Worm (Caenorhabditis elegans): ENCODE data around the gene C07G1.7.

Gene C07G1.7

DNA sequence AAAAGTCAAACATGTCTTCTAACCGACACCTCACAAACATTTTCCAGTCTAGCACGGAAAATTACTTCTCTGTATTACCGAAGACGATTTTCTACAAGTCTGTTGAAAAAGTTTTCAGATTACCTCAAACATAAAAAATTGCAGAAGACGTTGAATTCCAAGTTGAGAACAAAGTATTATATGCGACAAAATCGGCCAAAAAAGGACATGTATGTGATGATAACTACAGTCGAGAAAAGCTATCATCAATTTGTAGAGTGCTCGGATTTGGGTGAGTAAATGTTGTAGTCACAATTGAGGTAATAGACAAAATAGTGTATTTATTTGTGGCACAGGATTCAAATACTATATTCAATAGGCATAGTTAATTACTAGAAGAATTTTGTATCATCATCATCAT, 2.8 kb downstream of the C07G1.7 start:
- TF ChIP-seq blmp-1 (tag; optimal IDR thresholded peaks at IDR 0.05): no peak
- TF ChIP-seq zip-4 (GFP tag; optimal IDR thresholded peaks at IDR 0.05): no peak
- no peak for TF ChIP-seq xbp-1 (tag; optimal IDR thresholded peaks at IDR 0.05)
- no peak for TF ChIP-seq alr-1 (tag; optimal IDR thresholded peaks at IDR 0.05; ENCODE audit: borderline replicate concordance)
- TF ChIP-seq hlh-17 (GFP tag; optimal IDR thresholded peaks at IDR 0.05; ENCODE audit: borderline replicate concordance): no peak
- TF ChIP-seq ets-5 (GFP tag; IDR thresholded peaks at IDR 0.05): no peak
- no peak for TF ChIP-seq tbx-2 (tag; optimal IDR thresholded peaks at IDR 0.05)
- TF ChIP-seq ceh-82 (tag; optimal IDR thresholded peaks at IDR 0.05): no peak

DNA sequence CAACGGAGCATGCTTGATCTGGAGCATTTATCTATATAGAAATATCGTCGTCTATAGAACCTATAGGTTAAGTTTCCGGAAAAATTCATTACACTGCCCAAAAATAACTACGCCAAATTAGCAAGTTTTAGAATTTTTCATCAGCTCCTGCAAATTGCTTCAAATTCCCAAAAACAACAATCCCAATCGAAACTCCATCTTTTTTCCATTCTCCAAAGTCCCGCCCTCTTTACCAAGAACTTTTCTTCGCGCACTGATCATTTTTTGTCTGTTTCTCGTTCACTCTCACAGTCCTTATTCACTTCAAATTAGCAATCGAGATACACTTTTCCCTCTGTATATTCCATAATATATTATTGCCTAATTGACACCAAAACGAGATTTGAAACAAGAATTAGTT, 5.3 kb downstream of the C07G1.7 start, which contains the start of gene svh-1:
svh-1 (plus strand) TSS at position 301 of the 400 bp plus-strand sequence.
- TF ChIP-seq aha-1 (tag; optimal IDR thresholded peaks at IDR 0.05) (no peak), skn-1 (tag; optimal IDR thresholded peaks at IDR 0.05) (no peak), nhr-11 (tag; optimal IDR thresholded peaks at IDR 0.05) (no peak), pag-3 (tag; optimal IDR thresholded peaks at IDR 0.05; ENCODE audit: borderline replicate concordance, insufficient read depth) (no peak), nhr-28 (tag; optimal IDR thresholded peaks at IDR 0.05) (no peak), mab-9 (GFP tag; IDR thresholded peaks at IDR 0.05) (no peak), ztf-4 (tag; optimal IDR thresholded peaks at IDR 0.05) (no peak), ceh-88 (GFP tag; IDR thresholded peaks at IDR 0.05) (no peak), nhr-19 (GFP tag; conservative IDR thresholded peaks at IDR 0.05) (no peak)

DNA sequence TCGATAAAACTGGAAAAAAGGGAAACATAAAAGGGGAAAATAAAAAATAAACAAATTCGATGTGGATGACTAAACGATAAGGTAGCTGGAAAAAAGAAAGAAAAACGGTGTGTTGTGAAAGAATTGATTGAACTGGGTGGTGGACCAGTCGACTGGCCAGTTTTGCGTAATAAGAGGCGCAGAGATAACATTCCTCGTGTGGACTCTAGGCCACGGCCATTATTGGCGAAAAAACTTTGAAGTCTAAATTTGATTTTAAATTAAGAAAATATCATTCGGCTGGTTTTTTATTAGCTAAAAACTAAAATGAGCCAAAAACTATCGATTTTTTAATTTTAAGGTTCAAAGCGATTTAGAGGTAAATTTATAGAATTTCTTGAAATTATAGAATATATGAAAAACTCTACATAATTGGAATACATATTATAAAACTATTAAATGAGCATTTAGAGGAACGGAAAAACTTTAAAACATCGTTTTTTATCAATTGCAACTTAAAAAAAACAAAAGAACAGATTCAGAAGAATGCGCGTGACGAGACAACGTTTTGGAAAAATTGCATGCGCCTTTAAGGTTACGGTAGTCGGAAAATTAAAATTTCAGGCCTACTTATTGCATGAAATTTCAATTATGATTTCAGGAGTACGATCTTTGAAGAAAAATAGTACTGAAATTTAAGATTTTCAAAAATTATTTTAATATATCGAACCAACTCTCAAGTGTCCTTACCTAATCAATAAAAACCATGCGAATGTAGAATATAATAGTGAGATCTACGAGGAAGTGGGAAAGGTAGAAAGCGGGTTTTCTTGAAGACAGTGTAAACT, 6.2 kb downstream of the C07G1.7 start, which contains the start of gene hgrs-1:
hgrs-1 (minus strand) TSS at position 777 of the 827 bp plus-strand sequence.
- TF ChIP-seq lin-35 (GFP tag; optimal IDR thresholded peaks at IDR 0.05) (peak in 1 of 2 experiments; percentile 21), dpl-1 (GFP tag; optimal IDR thresholded peaks at IDR 0.05) (peak in 1 of 3 experiments; percentile 9), swsn-7 (tag; optimal IDR thresholded peaks at IDR 0.05) (no peak), unc-98 (GFP tag; IDR thresholded peaks at IDR 0.05) (no peak), efl-1 (optimal IDR thresholded peaks at IDR 0.05) (peak in 1 of 2 experiments; percentile 38), efl-1 (GFP tag; optimal IDR thresholded peaks at IDR 0.05 in 1 of 2) (no peak), blmp-1 (tag; optimal IDR thresholded peaks at IDR 0.05) (peak; percentile 29), ceh-82 (tag; optimal IDR thresholded peaks at IDR 0.05) (peak in 1 of 3 experiments; percentile 3)

DNA sequence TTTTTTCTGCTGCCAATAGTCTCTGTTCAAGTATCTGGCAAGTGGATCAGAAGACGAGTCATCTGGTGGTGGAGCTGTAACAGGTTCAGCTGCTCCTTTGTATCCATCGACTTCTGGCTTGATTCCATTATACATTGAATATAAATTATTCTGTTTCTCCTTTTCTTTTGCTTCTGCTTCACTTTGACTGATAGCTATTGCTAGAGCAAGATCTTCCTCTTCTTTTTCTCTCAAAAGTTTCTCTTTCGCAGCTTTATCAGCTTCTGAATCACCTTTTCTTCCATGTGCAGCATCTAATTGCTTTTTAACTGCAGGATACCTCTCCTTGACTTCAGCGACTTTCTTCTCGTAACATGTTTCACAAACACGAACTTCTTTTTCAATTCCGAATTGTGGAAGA, 8.1 kb downstream of the C07G1.7 start:
- TF ChIP-seq vab-15 (tag; optimal IDR thresholded peaks at IDR 0.05): no peak
- TF ChIP-seq blmp-1 (tag; optimal IDR thresholded peaks at IDR 0.05): no peak
- TF ChIP-seq efl-1 (optimal IDR thresholded peaks at IDR 0.05): no peak
- TF ChIP-seq efl-1 (GFP tag; optimal IDR thresholded peaks at IDR 0.05 in 1 of 2): peak in 1 of 2 experiments; percentile 43

DNA sequence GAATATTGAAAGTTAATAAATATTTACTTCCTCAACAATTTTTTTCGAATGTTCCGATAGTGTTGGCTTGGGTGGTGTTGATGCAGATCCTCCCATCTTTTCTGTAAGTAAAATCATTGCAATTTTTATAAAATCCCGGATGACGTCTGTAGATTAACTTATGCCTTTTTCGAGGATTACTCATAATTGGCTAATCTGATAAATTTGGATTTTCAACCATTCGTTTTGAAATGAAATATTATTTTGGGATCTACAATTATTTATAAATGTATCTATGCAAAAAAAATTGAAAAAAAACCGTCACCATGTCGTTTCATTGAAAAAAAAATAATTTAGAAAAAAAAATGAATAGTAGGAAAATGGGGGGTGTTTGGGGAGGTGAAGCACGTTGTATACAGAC, 10.5 kb downstream of the C07G1.7 start, which contains the start of gene glrx-22:
glrx-22 (minus strand) TSS at position 101 of the 400 bp plus-strand sequence.
- TF ChIP-seq snpc-4 (tag; optimal IDR thresholded peaks at IDR 0.05): no peak
- no peak for TF ChIP-seq sup-37 (GFP tag; optimal IDR thresholded peaks at IDR 0.05)
- no peak for TF ChIP-seq unc-30 (tag; optimal IDR thresholded peaks at IDR 0.05)
- no peak for TF ChIP-seq nhr-85 (tag)
- TF ChIP-seq skn-1 (tag; optimal IDR thresholded peaks at IDR 0.05): no peak
- TF ChIP-seq C16A3.4 (tag; optimal IDR thresholded peaks at IDR 0.05): no peak
- TF ChIP-seq nhr-76 (tag; optimal IDR thresholded peaks at IDR 0.05): no peak
- TF ChIP-seq pag-3 (tag; optimal IDR thresholded peaks at IDR 0.05; ENCODE audit: borderline replicate concordance, insufficient read depth): no peak
- no peak for TF ChIP-seq vab-15 (tag; optimal IDR thresholded peaks at IDR 0.05)
- TF ChIP-seq nhr-237 (tag; optimal IDR thresholded peaks at IDR 0.05): no peak
- no peak for TF ChIP-seq lir-3 (tag; optimal IDR thresholded peaks at IDR 0.05; ENCODE audit: poor library complexity)
- TF ChIP-seq blmp-1 (tag; optimal IDR thresholded peaks at IDR 0.05): no peak
- no peak for TF ChIP-seq zag-1 (tag; optimal IDR thresholded peaks at IDR 0.05)
- TF ChIP-seq nhr-71 (tag; optimal IDR thresholded peaks at IDR 0.05): no peak
- no peak for TF ChIP-seq rnt-1 (tag; optimal IDR thresholded peaks at IDR 0.05)
